Fruit fly (Drosophila melanogaster) whole organism, embryonic: Measurements from ENCODE around the gene CG1824.

Source experiments
- Abd-B ChIP-seq: fragments of 200-800 bp; sonication (Bioruptor generic); optimal IDR thresholded peaks from 2 replicates; lab custom pipeline; 2018; ENCODE audit warnings: missing biosample characterization, mild to moderate bottlenecking, missing genetic modification characterization, moderate library complexity
- Ada2b ChIP-seq: fragments of 200-800 bp; sonication (Bioruptor generic); IDR thresholded peaks from 2 replicates; pipeline ENCODE4 v1.3.6; 2022; ENCODE audit warnings: missing biosample characterization, missing genetic modification characterization
- Atf3 ChIP-seq: fragments of 200-800 bp; sonication (Bioruptor generic); optimal IDR thresholded peaks from 3 replicates; lab custom pipeline; 2016; ENCODE audit warnings: missing biosample characterization, missing genetic modification characterization
- CG10209 ChIP-seq: fragments of 200-800 bp; sonication (Bioruptor generic); optimal IDR thresholded peaks from 3 replicates; lab custom pipeline; 2017; ENCODE audit warnings: missing biosample characterization, mild to moderate bottlenecking, missing genetic modification characterization, missing genetic modification reagents
- CG10431 ChIP-seq: fragments of 200-800 bp; sonication (Bioruptor generic); optimal IDR thresholded peaks from 3 replicates; lab custom pipeline; 2018; ENCODE audit warnings: missing biosample characterization, mild to moderate bottlenecking, missing genetic modification characterization
- CG10565 ChIP-seq: fragments of 200-800 bp; sonication (Bioruptor generic); optimal IDR thresholded peaks from 3 replicates; lab custom pipeline; 2016; ENCODE audit warnings: missing biosample characterization, mild to moderate bottlenecking, missing genetic modification characterization
- CG12071 ChIP-seq: fragments of 200-800 bp; sonication (Bioruptor generic); optimal IDR thresholded peaks from 3 replicates; lab custom pipeline; 2018; ENCODE audit warnings: missing biosample characterization, mild to moderate bottlenecking, missing genetic modification characterization
- CG12104 ChIP-seq: fragments of 200-800 bp; sonication (Bioruptor generic); optimal IDR thresholded peaks from 3 replicates; lab custom pipeline; 2016; ENCODE audit warnings: missing biosample characterization, missing genetic modification characterization
- CG14965 ChIP-seq: fragments of 200-800 bp; sonication (Bioruptor generic); optimal IDR thresholded peaks from 2 replicates; lab custom pipeline; 2016; ENCODE audit warnings: missing biosample characterization, missing genetic modification characterization, borderline replicate concordance
- CG1529 ChIP-seq: fragments of 200-800 bp; sonication (Bioruptor generic); optimal IDR thresholded peaks from 3 replicates; lab custom pipeline; 2018; ENCODE audit warnings: missing biosample characterization, missing genetic modification characterization
- CG17186 ChIP-seq: fragments of 200-800 bp; sonication (Bioruptor generic); optimal IDR thresholded peaks from 3 replicates; lab custom pipeline; 2017; ENCODE audit warnings: missing biosample characterization, missing genetic modification reagents, missing genetic modification characterization
- CG17361 ChIP-seq: fragments of 200-800 bp; sonication (Bioruptor generic); IDR thresholded peaks from 3 replicates; pipeline ENCODE4 v1.3.6; 2022; ENCODE audit warnings: missing biosample characterization, missing genetic modification characterization
- CG17385 ChIP-seq: fragments of 200-800 bp; sonication (Bioruptor generic); optimal IDR thresholded peaks from 3 replicates; lab custom pipeline; 2018; ENCODE audit warnings: missing biosample characterization, mild to moderate bottlenecking, missing genetic modification characterization
- CG1792 ChIP-seq: fragments of 200-800 bp; sonication (Bioruptor generic); optimal IDR thresholded peaks from 2 replicates; lab custom pipeline; 2016; ENCODE audit warnings: missing biosample characterization, missing genetic modification characterization
- CG2129 ChIP-seq: fragments of 200-800 bp; sonication (Bioruptor generic); IDR thresholded peaks from 2 replicates; pipeline ENCODE4 v1.3.6; 2022; ENCODE audit warnings: missing biosample characterization, missing genetic modification characterization; ENCODE audit not compliant: partially characterized antibody
- CG2199 ChIP-seq: fragments of 200-800 bp; sonication (Bioruptor generic); IDR thresholded peaks from 3 replicates; pipeline ENCODE4 v1.3.6; 2022; ENCODE audit warnings: missing biosample characterization, missing genetic modification characterization
- CG2712 ChIP-seq: fragments of 200-800 bp; optimal IDR thresholded peaks from 3 replicates; lab custom pipeline; 2019; ENCODE audit warnings: missing biosample characterization, mild to moderate bottlenecking, missing genetic modification characterization, moderate library complexity
- CG33557 ChIP-seq: fragments of 200-800 bp; sonication (Bioruptor generic); optimal IDR thresholded peaks from 2 replicates; lab custom pipeline; 2019; ENCODE audit warnings: missing biosample characterization, mild to moderate bottlenecking, missing genetic modification characterization, moderate library complexity
- CG4707 ChIP-seq: fragments of 200-800 bp; sonication (Bioruptor generic); optimal IDR thresholded peaks from 2 replicates; lab custom pipeline; 2018; ENCODE audit warnings: missing biosample characterization, mild to moderate bottlenecking, missing genetic modification characterization, moderate library complexity
- CG5245 ChIP-seq: fragments of 200-800 bp; sonication (Bioruptor generic); optimal IDR thresholded peaks from 3 replicates; lab custom pipeline; 2016; ENCODE audit warnings: missing biosample characterization, missing genetic modification characterization
- CkIIα-i1 ChIP-seq: fragments of 200-800 bp; sonication (Bioruptor generic); IDR thresholded peaks from 2 replicates; pipeline ENCODE4 v1.3.6; 2022; ENCODE audit warnings: missing biosample characterization, missing genetic modification characterization
- Dfd ChIP-seq, 2 experiments: fragments of >200 bp; optimal IDR thresholded peaks; 2 replicates each; lab custom pipeline; 2017; ENCODE audit warnings: missing biosample characterization in 2 of 2, missing genetic modification characterization in 2 of 2
- Doc3 ChIP-seq: fragments of 200-800 bp; sonication (Bioruptor generic); IDR thresholded peaks from 3 replicates; pipeline ENCODE4 v1.3.6; 2022; ENCODE audit warnings: missing biosample characterization, missing genetic modification characterization; ENCODE audit not compliant: partially characterized antibody
- Dp ChIP-seq: fragments of 200-800 bp; sonication (Bioruptor generic); optimal IDR thresholded peaks from 2 replicates; lab custom pipeline; 2018; ENCODE audit warnings: missing biosample characterization, mild to moderate bottlenecking, missing genetic modification characterization, moderate library complexity
- Gug ChIP-seq: fragments of 200-800 bp; sonication (Bioruptor generic); IDR thresholded peaks from 4 replicates; pipeline ENCODE4 v1.3.6; 2022; ENCODE audit warnings: missing biosample characterization, missing genetic modification characterization
- HLHmδ ChIP-seq: fragments of 200-800 bp; sonication (Bioruptor generic); optimal IDR thresholded peaks from 2 replicates; lab custom pipeline; 2018; ENCODE audit warnings: missing biosample characterization, mild to moderate bottlenecking, missing genetic modification characterization, moderate library complexity
- Lhr ChIP-seq: fragments of 200-800 bp; sonication (Bioruptor generic); optimal IDR thresholded peaks from 3 replicates; lab custom pipeline; 2017; ENCODE audit warnings: mild to moderate bottlenecking, missing biosample characterization, missing genetic modification reagents, missing genetic modification characterization
- Nf-YA ChIP-seq: fragments of 200-800 bp; sonication (Bioruptor generic); IDR thresholded peaks from 2 replicates; pipeline ENCODE4 v1.3.6; 2022; ENCODE audit warnings: missing biosample characterization, missing genetic modification characterization
- Oli ChIP-seq: fragments of 200-800 bp; sonication (Bioruptor generic); optimal IDR thresholded peaks from 2 replicates; lab custom pipeline; 2018; ENCODE audit warnings: missing biosample characterization, mild to moderate bottlenecking, missing genetic modification characterization, moderate library complexity
- Sry-β ChIP-seq: fragments of 200-800 bp; sonication (Bioruptor generic); optimal IDR thresholded peaks from 2 replicates; lab custom pipeline; 2018; ENCODE audit warnings: missing biosample characterization, mild to moderate bottlenecking, missing genetic modification characterization, moderate library complexity
- abd-A ChIP-seq: fragments of 200-800 bp; sonication (Bioruptor generic); optimal IDR thresholded peaks from 3 replicates; lab custom pipeline; 2019; ENCODE audit warnings: missing biosample characterization, mild to moderate bottlenecking, missing genetic modification characterization, moderate library complexity
- ac ChIP-seq: fragments of 200-800 bp; sonication (Bioruptor generic); optimal IDR thresholded peaks from 3 replicates; lab custom pipeline; 2017; ENCODE audit warnings: missing biosample characterization, mild to moderate bottlenecking, missing genetic modification characterization
- al ChIP-seq: fragments of 200-800 bp; sonication (Bioruptor generic); IDR thresholded peaks from 2 replicates; pipeline ENCODE4 v1.3.6; 2022; ENCODE audit warnings: missing biosample characterization, missing genetic modification characterization
- ara ChIP-seq: fragments of 200-800 bp; sonication (Bioruptor generic); IDR thresholded peaks from 2 replicates; pipeline ENCODE4 v1.3.6; 2022; ENCODE audit warnings: missing biosample characterization, missing genetic modification characterization
- az2 ChIP-seq: fragments of 200-800 bp; sonication (Bioruptor generic); optimal IDR thresholded peaks from 3 replicates; lab custom pipeline; 2016; ENCODE audit warnings: missing biosample characterization, missing genetic modification characterization
- da ChIP-seq: fragments of 200-800 bp; sonication (Bioruptor generic); optimal IDR thresholded peaks from 2 replicates; lab custom pipeline; 2016; ENCODE audit warnings: missing biosample characterization, missing genetic modification characterization
- dati ChIP-seq: fragments of 200-800 bp; sonication (Bioruptor generic); IDR thresholded peaks from 2 replicates; pipeline ENCODE4 v1.3.6; 2022; ENCODE audit warnings: missing biosample characterization, missing genetic modification characterization
- gt ChIP-seq: fragments of 200-800 bp; sonication (Bioruptor generic); IDR thresholded peaks from 2 replicates; pipeline ENCODE4 v1.3.6; 2022; ENCODE audit warnings: missing biosample characterization, missing genetic modification characterization
- lilli ChIP-seq: fragments of 200-800 bp; sonication (Bioruptor generic); optimal IDR thresholded peaks from 3 replicates; lab custom pipeline; 2016; ENCODE audit warnings: missing biosample characterization, missing genetic modification characterization
- lmd ChIP-seq: fragments of 200-800 bp; sonication (Bioruptor generic); IDR thresholded peaks from 2 replicates; pipeline ENCODE4 v1.3.6; 2022; ENCODE audit warnings: missing biosample characterization, missing genetic modification characterization
- nmo ChIP-seq: fragments of 200-800 bp; sonication (Bioruptor generic); optimal IDR thresholded peaks from 2 replicates; lab custom pipeline; 2018; ENCODE audit warnings: missing biosample characterization, mild to moderate bottlenecking, missing genetic modification characterization, moderate library complexity
- p53 ChIP-seq: fragments of 200-800 bp; sonication (Bioruptor generic); optimal IDR thresholded peaks from 2 replicates; lab custom pipeline; 2016; ENCODE audit warnings: missing biosample characterization, missing genetic modification characterization
- sc ChIP-seq, 3 experiments: fragments of >200 bp in 2 of 3; fragments of 200-800 bp in 1 of 3; sonication (Bioruptor generic) in 1 of 3; optimal IDR thresholded peaks; 2 replicates in 2 of 3; 3 replicates in 1 of 3; lab custom pipeline; 2017; ENCODE audit warnings: mild to moderate bottlenecking in 1 of 3, missing biosample characterization in 1 of 3, missing genetic modification characterization in 1 of 3, missing genetic modification reagents in 1 of 3
- sens ChIP-seq: fragments of 200-800 bp; sonication (Bioruptor generic); peaks from one replicate; lab custom pipeline; 2016; ENCODE audit warnings: missing biosample characterization, missing genetic modification characterization
- tap ChIP-seq: fragments of 200-800 bp; optimal IDR thresholded peaks from 3 replicates; lab custom pipeline; 2019; ENCODE audit warnings: missing biosample characterization, mild to moderate bottlenecking, missing genetic modification characterization, moderate library complexity
- tll ChIP-seq, 2 experiments: fragments of 200-800 bp in 1 of 2; fragments of >200 bp in 1 of 2; sonication (Bioruptor generic) in 1 of 2; optimal IDR thresholded peaks; 2 replicates each; lab custom pipeline; 2017 to 2019; ENCODE audit warnings: missing biosample characterization in 2 of 2, missing genetic modification characterization in 2 of 2, mild to moderate bottlenecking in 1 of 2, moderate library complexity in 1 of 2
- tna ChIP-seq: fragments of 200-800 bp; sonication (Bioruptor generic); IDR thresholded peaks from 2 replicates; pipeline ENCODE4 v1.3.6; 2022; ENCODE audit warnings: missing biosample characterization, missing genetic modification characterization; ENCODE audit not compliant: partially characterized antibody
- trem ChIP-seq: fragments of 200-800 bp; optimal IDR thresholded peaks from 3 replicates; lab custom pipeline; 2019; ENCODE audit warnings: missing biosample characterization, mild to moderate bottlenecking, missing genetic modification characterization, moderate library complexity
- tup ChIP-seq: fragments of 200-800 bp; sonication (Bioruptor generic); optimal IDR thresholded peaks from 2 replicates; lab custom pipeline; 2016; ENCODE audit warnings: missing biosample characterization, mild to moderate bottlenecking, missing genetic modification characterization, moderate library complexity
- zfh2 ChIP-seq: fragments of 200-800 bp; sonication (Bioruptor generic); optimal IDR thresholded peaks from 2 replicates; lab custom pipeline; 2016; ENCODE audit warnings: missing biosample characterization, missing genetic modification characterization

The CG1824 gene

dm6 chrX:12629564-12629963 is 34.1 kb upstream of the CG1824 start, which contains the start of the genes Aven and CG2540 (continued):
- peak; percentile 68 for TF ChIP-seq CG1529 (GFP tag; lab: Kevin White, UChicago)
- TF ChIP-seq CG4707 (GFP tag; lab: Kevin White, UChicago), result peak; percentile 33
- TF ChIP-seq ac, result peak; percentile 51
- peak; percentile 68 for TF ChIP-seq ara (GFP tag; lab: Robert Waterston, UW)
- peak; percentile 44 for TF ChIP-seq Sry-β (GFP tag; lab: Kevin White, UChicago)
- no peak for TF ChIP-seq HLHmδ
- no peak for TF ChIP-seq Dfd (GFP tag; optimal IDR thresholded peaks at IDR 0.05; lab: Kevin White, UChicago)
- peak; percentile 44 for TF ChIP-seq CG5245 (GFP tag; lab: Kevin White, UChicago)
- peak; percentile 67 for TF ChIP-seq sens (GFP tag; lab: Kevin White, UChicago)
- TF ChIP-seq Ada2b (GFP tag; lab: Robert Waterston, UW), result peak; percentile 40; the same call in 1 of the 2 replicates
- TF ChIP-seq zfh2 (GFP tag; lab: Kevin White, UChicago), result no peak
- peak; percentile 5 for TF ChIP-seq tup
- peak; percentile 90 for TF ChIP-seq CG2712 (tag; lab: Kevin White, UChicago)
- no peak for TF ChIP-seq gt
- peak; percentile 84 for TF ChIP-seq CG17385 (GFP tag; lab: Kevin White, UChicago)
- TF ChIP-seq CG17361, result peak; percentile 93
- no peak for TF ChIP-seq Nf-YA (GFP tag; lab: Robert Waterston, UW)
- peak; percentile 6 for TF ChIP-seq CG12071 (GFP tag; lab: Kevin White, UChicago)
- peak; percentile 86 for TF ChIP-seq Oli (tag; lab: Kevin White, UChicago)
- TF ChIP-seq tll (GFP tag; optimal IDR thresholded peaks at IDR 0.05; lab: Kevin White, UChicago), result peak in 1 of 2 experiments; percentile 28
- peak; percentile 79 for TF ChIP-seq CG10209
- TF ChIP-seq dati (GFP tag; lab: Robert Waterston, UW), result no peak
- TF ChIP-seq p53 (GFP tag; lab: Kevin White, UChicago), result no peak
- no peak for TF ChIP-seq CG2129
- TF ChIP-seq CG10565 (GFP tag; lab: Kevin White, UChicago), result no peak
- peak; percentile 76 for TF ChIP-seq az2 (GFP tag; lab: Kevin White, UChicago)
- peak; percentile 4 for TF ChIP-seq Dp
- TF ChIP-seq CG17186 (GFP tag; lab: Kevin White, UChicago), result no peak
- no peak for TF ChIP-seq tna (GFP tag; lab: Robert Waterston, UW)
- 0 out of 4 replicates have a peak, but pooled peaks have one; percentile 8 for TF ChIP-seq Gug (GFP tag; lab: Robert Waterston, UW)
- TF ChIP-seq tap (tag; lab: Kevin White, UChicago), result peak; percentile 81
- TF ChIP-seq CG14965 (GFP tag; lab: Kevin White, UChicago), result no peak
- no peak for TF ChIP-seq abd-A (tag; lab: Kevin White, UChicago)
- no peak for TF ChIP-seq CkIIα-i1 (GFP tag; lab: Robert Waterston, UW)
- TF ChIP-seq lmd, result peak; percentile 61
- no peak for TF ChIP-seq Doc3 (GFP tag; lab: Robert Waterston, UW)
- peak; percentile 41 for TF ChIP-seq lilli (GFP tag; lab: Kevin White, UChicago)
- no peak for TF ChIP-seq da (GFP tag; lab: Kevin White, UChicago)
- TF ChIP-seq trem (tag; lab: Kevin White, UChicago), result peak; percentile 91
- peak; percentile 72 for TF ChIP-seq Abd-B (GFP tag; lab: Kevin White, UChicago)
- no peak for TF ChIP-seq Atf3
- peak; percentile 87 for TF ChIP-seq CG33557 (GFP tag; lab: Kevin White, UChicago)
- TF ChIP-seq nmo (GFP tag; lab: Kevin White, UChicago), result peak; percentile 89
- no peak for TF ChIP-seq CG1792 (GFP tag; lab: Kevin White, UChicago)
- peak; percentile 28 for TF ChIP-seq Lhr
- TF ChIP-seq CG12104 (GFP tag; lab: Kevin White, UChicago), result peak; percentile 80
- no peak for TF ChIP-seq CG2199 (GFP tag; lab: Robert Waterston, UW)
- TF ChIP-seq sc (optimal IDR thresholded peaks at IDR 0.05; lab: Kevin White, UChicago), result no peak
- peak; percentile 52 for TF ChIP-seq sc (GFP tag; optimal IDR thresholded peaks at IDR 0.05; lab: Kevin White, UChicago)
- TF ChIP-seq CG10431 (GFP tag; lab: Kevin White, UChicago), result peak; percentile 56
- peak; percentile 58; the same call in 1 of the 2 replicates for TF ChIP-seq al (GFP tag; lab: Robert Waterston, UW)
